Fruit fly (Drosophila melanogaster): Measurements from ENCODE around the gene CG43618.
"Not testable (repeated sequence)": the region's sequence is repeated elsewhere in the genome, so short reads cannot be mapped to it uniquely, and the experiment has no call there.

The CG43618 gene

DNA sequence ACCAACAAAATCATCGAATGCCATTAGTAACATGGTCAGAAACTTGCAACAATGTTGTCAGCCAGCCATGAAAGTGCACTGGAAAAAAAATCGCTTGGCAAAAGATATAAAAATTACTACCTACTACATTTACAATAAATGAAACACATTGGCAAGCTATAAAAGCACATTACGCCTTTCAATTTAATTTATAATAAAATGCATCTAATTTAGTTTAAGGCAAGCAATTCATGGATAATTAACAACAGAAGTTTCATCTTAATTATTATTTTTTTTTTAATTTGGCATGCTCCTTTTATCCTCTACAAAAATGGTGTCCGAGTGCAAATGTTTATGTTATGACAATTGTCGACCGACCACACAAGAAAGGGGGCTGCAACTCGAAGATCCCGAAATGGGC lies 10.0 kb upstream of the CG43618 start:
- no peak for TF ChIP-seq CG17801 (GFP tag; optimal IDR thresholded peaks at IDR 0.05; ENCODE audit: partially characterized antibody)

DNA sequence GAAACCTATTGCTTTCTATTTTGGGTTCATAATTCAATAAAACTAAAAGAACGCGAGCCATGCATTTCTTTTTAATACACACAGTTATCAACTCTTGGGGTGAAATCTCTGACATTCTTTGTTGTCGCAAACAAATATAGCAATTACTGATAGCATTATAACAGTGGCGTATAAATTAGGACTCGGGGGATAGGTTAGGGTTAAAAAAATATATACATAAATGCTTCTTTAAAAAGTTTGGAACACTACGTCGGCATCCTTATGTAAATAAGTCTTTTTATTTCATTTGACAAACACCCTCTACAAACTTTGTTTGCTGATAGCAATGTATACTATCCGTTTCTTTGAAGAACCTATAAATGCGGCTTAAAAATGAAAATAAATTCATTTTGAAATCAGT lies 8.1 kb upstream of the CG43618 start, which contains the start of gene CG43060:
Gene CG43060, plus strand, starts transcription at position 382 of the 400 bp plus-strand sequence.
- no peak for TF ChIP-seq CG17801 (GFP tag; optimal IDR thresholded peaks at IDR 0.05; ENCODE audit: partially characterized antibody)

DNA sequence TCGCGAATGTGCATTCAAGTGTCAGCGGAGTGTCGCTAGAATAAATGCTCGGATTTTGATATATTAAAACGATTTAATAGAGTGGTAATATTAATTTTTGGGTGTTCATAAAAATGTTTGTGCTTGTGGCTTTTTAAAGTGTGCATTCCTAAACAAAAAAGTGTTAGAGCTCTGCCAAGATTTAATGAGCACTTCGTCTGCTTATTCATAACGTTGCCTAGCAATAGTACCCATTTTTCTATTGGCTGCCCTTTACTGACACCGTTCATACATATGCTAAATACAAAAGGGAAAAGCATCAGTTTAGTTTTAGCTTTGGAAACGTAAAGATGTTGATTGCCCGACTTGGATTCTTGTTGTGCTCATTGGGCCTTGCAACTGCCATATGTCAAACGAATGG lies 406 bp downstream of the CG43618 start, which contains the start of gene CG43061:
Gene CG43061, plus strand, starts transcription at position 301 of the 400 bp plus-strand sequence.
- TF ChIP-seq CG17801 (GFP tag; optimal IDR thresholded peaks at IDR 0.05; ENCODE audit: partially characterized antibody) = not testable (repeated sequence)

DNA sequence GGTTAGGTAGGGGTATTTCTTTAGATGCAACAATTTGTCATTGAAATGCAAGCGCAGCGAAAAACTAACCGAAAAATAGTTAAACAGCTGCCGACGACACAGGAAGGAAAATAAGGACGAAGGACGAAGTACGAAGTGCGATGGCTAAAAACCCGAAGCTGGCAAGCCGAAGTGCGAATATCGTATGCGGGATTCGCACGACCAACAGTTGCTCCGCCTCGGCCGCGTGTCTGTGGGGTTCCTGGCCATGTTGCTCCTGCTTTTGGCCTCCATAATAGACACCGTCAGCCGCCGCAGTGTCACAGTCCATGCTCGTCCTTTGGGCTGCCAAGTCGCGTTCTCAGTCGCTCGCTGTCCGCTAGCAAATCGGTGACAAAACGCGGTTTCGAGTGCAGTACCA lies 10.0 kb downstream of the CG43618 start, which contains the start of gene mAChR-B:
Gene mAChR-B, plus strand, starts transcription at position 301 of the 400 bp plus-strand sequence.
- TF ChIP-seq CG17801 (GFP tag; optimal IDR thresholded peaks at IDR 0.05; ENCODE audit: partially characterized antibody) = no peak

DNA sequence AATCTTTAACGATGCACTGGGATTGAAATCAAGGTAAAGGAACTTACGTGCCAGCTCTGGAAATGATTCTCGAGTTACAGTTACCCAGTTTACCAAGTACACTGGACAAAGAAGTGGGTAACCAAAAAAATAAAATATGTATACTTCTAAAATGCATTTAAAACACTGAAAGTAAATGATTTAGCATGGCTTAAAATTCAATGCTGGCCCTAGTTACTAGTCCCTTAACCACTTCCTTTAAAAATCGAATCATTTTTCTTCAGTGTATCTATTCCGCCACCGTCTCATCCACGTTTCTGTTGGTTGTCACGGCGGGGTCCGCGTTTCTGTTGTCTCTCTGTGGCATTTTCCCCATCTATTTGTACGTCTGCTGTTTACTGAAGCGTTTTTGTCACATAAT lies 23.7 kb downstream of the CG43618 start:
- TF ChIP-seq CG17801 (GFP tag; optimal IDR thresholded peaks at IDR 0.05; ENCODE audit: partially characterized antibody) = no peak

DNA sequence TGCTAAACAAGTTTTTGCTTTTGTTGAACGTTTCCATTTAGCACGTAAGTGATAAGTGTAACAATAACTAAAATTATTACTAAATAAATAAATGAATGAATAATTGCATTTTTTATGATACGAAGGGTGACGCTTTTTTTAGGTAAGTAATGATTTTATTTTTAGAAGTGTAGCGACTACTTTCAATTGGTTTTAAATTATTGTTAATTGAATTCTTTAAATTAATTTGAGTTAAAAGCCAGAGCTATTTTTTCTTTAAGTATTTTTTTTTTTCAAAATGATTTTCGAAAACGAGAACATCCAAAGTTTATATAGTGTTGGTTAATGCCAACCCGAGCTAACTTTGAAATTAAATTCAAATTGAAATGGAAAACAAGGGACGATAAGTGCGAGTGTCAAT lies 38.0 kb downstream of the CG43618 start, which contains the start of gene CG7910:
Gene CG7910, plus strand, starts transcription at position 301 of the 400 bp plus-strand sequence.
- no peak for TF ChIP-seq CG17801 (GFP tag; optimal IDR thresholded peaks at IDR 0.05; ENCODE audit: partially characterized antibody)

DNA sequence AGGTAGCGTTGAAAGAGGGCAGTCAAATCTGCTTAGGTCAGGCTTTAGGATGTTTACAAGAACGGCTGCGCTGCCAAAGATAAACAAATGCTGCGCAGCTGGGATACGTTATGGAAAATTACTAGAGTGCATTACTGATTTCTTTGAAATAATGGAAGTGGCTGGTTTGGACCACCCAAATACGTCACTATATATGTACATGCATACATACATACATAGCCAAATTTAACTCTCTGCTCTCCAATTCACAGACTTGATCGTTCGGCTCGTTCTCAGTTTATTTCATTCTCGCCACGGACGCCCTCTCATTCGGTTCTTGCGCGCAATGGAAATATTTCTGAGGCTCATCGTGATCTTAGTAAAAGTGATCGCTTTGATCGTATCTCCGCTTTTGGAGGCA lies 44.9 kb downstream of the CG43618 start, which contains the start of gene CG7900:
Gene CG7900, plus strand, starts transcription at position 301 of the 400 bp plus-strand sequence.
- TF ChIP-seq CG17801 (GFP tag; optimal IDR thresholded peaks at IDR 0.05; ENCODE audit: partially characterized antibody) = not testable (repeated sequence)

Measured in ovary, adult (tissue).